Fruit fly (Drosophila melanogaster) whole organism, embryonic: ENCODE results near the gene vir-1.

Experiments used
- Aef1 ChIP-seq: fragments of 200-800 bp; sonication (Bioruptor generic); IDR thresholded peaks from 3 replicates; pipeline ENCODE4 v1.3.6; 2022; ENCODE audit warnings: missing biosample characterization, missing genetic modification characterization
- CG10462 ChIP-seq: fragments of 200-800 bp; sonication (Bioruptor generic); optimal IDR thresholded peaks from 2 replicates; lab custom pipeline; 2016; ENCODE audit warnings: missing biosample characterization, missing genetic modification characterization
- CG11398 ChIP-seq: fragments of 200-800 bp; sonication (Bioruptor generic); optimal IDR thresholded peaks from 2 replicates; lab custom pipeline; 2016; ENCODE audit warnings: missing biosample characterization, missing genetic modification characterization
- CG12391 ChIP-seq: fragments of 200-800 bp; sonication (Bioruptor generic); optimal IDR thresholded peaks from 3 replicates; lab custom pipeline; 2018; ENCODE audit warnings: missing biosample characterization, mild to moderate bottlenecking, missing genetic modification characterization, moderate library complexity
- CG12659 ChIP-seq: fragments of 200-800 bp; sonication (Bioruptor generic); optimal IDR thresholded peaks from 3 replicates; lab custom pipeline; 2017; ENCODE audit warnings: mild to moderate bottlenecking, missing biosample characterization, missing genetic modification reagents, missing genetic modification characterization
- CG13424 ChIP-seq: fragments of 200-800 bp; sonication (Bioruptor generic); optimal IDR thresholded peaks from 2 replicates; lab custom pipeline; 2019; ENCODE audit warnings: missing biosample characterization, mild to moderate bottlenecking, missing genetic modification characterization, moderate library complexity
- CG13624 ChIP-seq: fragments of 200-800 bp; sonication (Bioruptor generic); optimal IDR thresholded peaks from 2 replicates; lab custom pipeline; 2016; ENCODE audit warnings: missing biosample characterization, missing genetic modification characterization
- CG14050 ChIP-seq: fragments of 200-800 bp; sonication (Bioruptor generic); IDR thresholded peaks from 3 replicates; pipeline ENCODE4 v1.3.6; 2022; ENCODE audit warnings: missing biosample characterization, missing genetic modification characterization
- CG14441 ChIP-seq: fragments of 200-800 bp; sonication (Bioruptor generic); IDR thresholded peaks from 2 replicates; pipeline ENCODE4 v1.3.6; 2022; ENCODE audit warnings: missing biosample characterization, missing genetic modification characterization
- CG15696 ChIP-seq: fragments of 200-800 bp; sonication (Bioruptor generic); optimal IDR thresholded peaks from 2 replicates; lab custom pipeline; 2019; ENCODE audit warnings: missing biosample characterization, mild to moderate bottlenecking, missing genetic modification characterization, moderate library complexity
- CG1603 ChIP-seq: fragments of 200-800 bp; sonication (Bioruptor generic); optimal IDR thresholded peaks from 2 replicates; lab custom pipeline; 2019; ENCODE audit warnings: missing biosample characterization, mild to moderate bottlenecking, missing genetic modification characterization, moderate library complexity
- CG16863 ChIP-seq: fragments of 200-800 bp; sonication (Bioruptor generic); optimal IDR thresholded peaks from 3 replicates; lab custom pipeline; 2016; ENCODE audit warnings: missing biosample characterization, missing genetic modification characterization
- CG2202 ChIP-seq: fragments of 200-800 bp; sonication (Bioruptor generic); optimal IDR thresholded peaks from 2 replicates; lab custom pipeline; 2018; ENCODE audit warnings: missing biosample characterization, mild to moderate bottlenecking, missing genetic modification characterization
- CG2678 ChIP-seq: fragments of 200-800 bp; sonication (Bioruptor generic); optimal IDR thresholded peaks from 3 replicates; lab custom pipeline; 2019; ENCODE audit warnings: missing biosample characterization, mild to moderate bottlenecking, missing genetic modification characterization, moderate library complexity
- CG31441 ChIP-seq: fragments of 200-800 bp; sonication (Bioruptor generic); IDR thresholded peaks from 2 replicates; pipeline ENCODE4 v1.3.6; 2022; ENCODE audit warnings: missing biosample characterization, missing genetic modification characterization
- CG3847 ChIP-seq: fragments of 200-800 bp; sonication (Bioruptor generic); IDR thresholded peaks from 2 replicates; pipeline ENCODE4 v1.3.6; 2022; ENCODE audit warnings: missing biosample characterization, missing genetic modification characterization
- CG42726 ChIP-seq: fragments of 200-800 bp; sonication (Bioruptor generic); IDR thresholded peaks from 2 replicates; pipeline ENCODE4 v1.3.6; 2022; ENCODE audit warnings: missing biosample characterization, missing genetic modification characterization; ENCODE audit not compliant: partially characterized antibody
- CG7839 ChIP-seq: fragments of 200-800 bp; sonication (Bioruptor generic); optimal IDR thresholded peaks from 3 replicates; lab custom pipeline; 2018; ENCODE audit warnings: missing biosample characterization, mild to moderate bottlenecking, missing genetic modification characterization, moderate library complexity
- CG7987 ChIP-seq: fragments of 200-800 bp; sonication (Bioruptor generic); optimal IDR thresholded peaks from 2 replicates; lab custom pipeline; 2018; ENCODE audit warnings: missing biosample characterization, mild to moderate bottlenecking, missing genetic modification characterization, moderate library complexity
- CG8281 ChIP-seq: fragments of 200-800 bp; sonication (Bioruptor generic); optimal IDR thresholded peaks from 2 replicates; lab custom pipeline; 2018; ENCODE audit warnings: missing biosample characterization, mild to moderate bottlenecking, missing genetic modification characterization, moderate library complexity
- CG9215 ChIP-seq: fragments of 200-800 bp; sonication (Bioruptor generic); IDR thresholded peaks from 2 replicates; pipeline ENCODE4 v1.3.6; 2022; ENCODE audit warnings: missing biosample characterization, missing genetic modification characterization
- CG9727 ChIP-seq: fragments of 200-800 bp; sonication (Bioruptor generic); optimal IDR thresholded peaks from 3 replicates; lab custom pipeline; 2017; ENCODE audit warnings: missing biosample characterization, mild to moderate bottlenecking, missing genetic modification characterization
- CHES-1-like ChIP-seq: fragments of 200-800 bp; sonication (Bioruptor generic); optimal IDR thresholded peaks from 2 replicates; lab custom pipeline; 2016; ENCODE audit warnings: missing biosample characterization, missing genetic modification characterization
- CoRest ChIP-seq: fragments of 200-800 bp; sonication (Bioruptor generic); optimal IDR thresholded peaks from 3 replicates; lab custom pipeline; 2018; ENCODE audit warnings: missing biosample characterization, mild to moderate bottlenecking, missing genetic modification characterization, moderate library complexity
- Fer2 ChIP-seq: fragments of 200-800 bp; sonication (Bioruptor generic); optimal IDR thresholded peaks from 2 replicates; lab custom pipeline; 2018; ENCODE audit warnings: missing biosample characterization, mild to moderate bottlenecking, missing genetic modification characterization, moderate library complexity
- Gug ChIP-seq: fragments of 200-800 bp; sonication (Bioruptor generic); IDR thresholded peaks from 4 replicates; pipeline ENCODE4 v1.3.6; 2022; ENCODE audit warnings: missing biosample characterization, missing genetic modification characterization
- H2.0 ChIP-seq: fragments of 200-800 bp; sonication (Bioruptor generic); IDR thresholded peaks from 2 replicates; pipeline ENCODE4 v1.3.6; 2022; ENCODE audit warnings: missing biosample characterization, missing genetic modification characterization
- MESR4 ChIP-seq: fragments of 200-800 bp; sonication (Bioruptor generic); optimal IDR thresholded peaks from 2 replicates; lab custom pipeline; 2018; ENCODE audit warnings: missing biosample characterization, mild to moderate bottlenecking, missing genetic modification characterization, moderate library complexity
- Max ChIP-seq: fragments of 200-800 bp; sonication (Bioruptor generic); optimal IDR thresholded peaks from 2 replicates; lab custom pipeline; 2016; ENCODE audit warnings: missing biosample characterization, mild to moderate bottlenecking, missing genetic modification characterization
- Rfx ChIP-seq: fragments of 200-800 bp; sonication (Bioruptor generic); IDR thresholded peaks from 2 replicates; pipeline ENCODE4 v1.3.6; 2022; ENCODE audit warnings: missing biosample characterization, missing genetic modification characterization
- Sox100B ChIP-seq: fragments of 200-800 bp; sonication (Bioruptor generic); optimal IDR thresholded peaks from 3 replicates; lab custom pipeline; 2018; ENCODE audit warnings: missing biosample characterization, mild to moderate bottlenecking, missing genetic modification characterization
- Sry-δ ChIP-seq: fragments of 200-800 bp; sonication (Bioruptor generic); optimal IDR thresholded peaks from 2 replicates; lab custom pipeline; 2016; ENCODE audit warnings: missing biosample characterization, missing genetic modification characterization
- Xbp1 ChIP-seq: fragments of 200-800 bp; sonication (Bioruptor generic); optimal IDR thresholded peaks from 3 replicates; lab custom pipeline; 2016; ENCODE audit warnings: missing biosample characterization, mild to moderate bottlenecking, missing genetic modification characterization
- cas ChIP-seq: fragments of 200-800 bp; sonication (Bioruptor generic); IDR thresholded peaks from 2 replicates; pipeline ENCODE4 v1.3.6; 2022; ENCODE audit warnings: missing biosample characterization, missing genetic modification characterization
- caup ChIP-seq: fragments of 200-800 bp; sonication (Bioruptor generic); optimal IDR thresholded peaks from 3 replicates; lab custom pipeline; 2017; ENCODE audit warnings: missing biosample characterization, mild to moderate bottlenecking, missing genetic modification characterization, moderate library complexity; ENCODE audit not compliant: severe bottlenecking
- chm ChIP-seq: fragments of 200-800 bp; sonication (Bioruptor generic); IDR thresholded peaks from 2 replicates; pipeline ENCODE4 v1.3.6; 2022; ENCODE audit warnings: missing biosample characterization, missing genetic modification characterization
- dm ChIP-seq: fragments of 200-800 bp; sonication (Bioruptor generic); optimal IDR thresholded peaks from 3 replicates; lab custom pipeline; 2016; ENCODE audit warnings: missing biosample characterization, missing genetic modification characterization
- en ChIP-seq: fragments of 200-800 bp; sonication (Bioruptor generic); optimal IDR thresholded peaks from 2 replicates; lab custom pipeline; 2016; ENCODE audit warnings: missing biosample characterization, missing genetic modification characterization
- fd3F ChIP-seq: fragments of 200-800 bp; sonication (Bioruptor generic); optimal IDR thresholded peaks from 2 replicates; lab custom pipeline; 2018; ENCODE audit warnings: missing biosample characterization, mild to moderate bottlenecking, missing genetic modification characterization, moderate library complexity
- lilli ChIP-seq: fragments of 200-800 bp; sonication (Bioruptor generic); optimal IDR thresholded peaks from 3 replicates; lab custom pipeline; 2016; ENCODE audit warnings: missing biosample characterization, missing genetic modification characterization
- lmd ChIP-seq: fragments of 200-800 bp; sonication (Bioruptor generic); IDR thresholded peaks from 2 replicates; pipeline ENCODE4 v1.3.6; 2022; ENCODE audit warnings: missing biosample characterization, missing genetic modification characterization
- nmo ChIP-seq: fragments of 200-800 bp; sonication (Bioruptor generic); optimal IDR thresholded peaks from 2 replicates; lab custom pipeline; 2018; ENCODE audit warnings: missing biosample characterization, mild to moderate bottlenecking, missing genetic modification characterization, moderate library complexity
- pb ChIP-seq: fragments of 200-800 bp; sonication (Bioruptor generic); optimal IDR thresholded peaks from 3 replicates; lab custom pipeline; 2016; ENCODE audit warnings: missing biosample characterization, missing genetic modification characterization
- prd ChIP-seq, 3 experiments: fragments of >200 bp in 2 of 3; fragments of 200-800 bp in 1 of 3; sonication (Bioruptor generic) in 1 of 3; optimal IDR thresholded peaks in 2 of 3; IDR thresholded peaks in 1 of 3; 2 replicates in 2 of 3; 3 replicates in 1 of 3; pipeline versions ENCODE4 v1.3.6 to Lab custom; 2017 to 2022; ENCODE audit warnings: missing biosample characterization in 1 of 3, missing genetic modification characterization in 1 of 3
- sd ChIP-seq: fragments of 200-800 bp; sonication (Bioruptor generic); optimal IDR thresholded peaks from 3 replicates; lab custom pipeline; 2018; ENCODE audit warnings: missing biosample characterization, mild to moderate bottlenecking, missing genetic modification characterization, moderate library complexity
- sob ChIP-seq: fragments of 200-800 bp; sonication (Bioruptor generic); IDR thresholded peaks from 2 replicates; pipeline ENCODE4 v1.3.6; 2022; ENCODE audit warnings: missing biosample characterization, missing genetic modification characterization
- stc ChIP-seq: fragments of 200-800 bp; sonication (Bioruptor generic); IDR thresholded peaks from 2 replicates; pipeline ENCODE4 v1.3.6; 2022; ENCODE audit warnings: missing biosample characterization, missing genetic modification characterization
- tgo ChIP-seq: fragments of 200-800 bp; sonication (Bioruptor generic); IDR thresholded peaks from 3 replicates; pipeline ENCODE4 v1.3.6; 2022; ENCODE audit warnings: missing biosample characterization, missing genetic modification characterization
- zf30C ChIP-seq: fragments of 200-800 bp; sonication (Bioruptor generic); optimal IDR thresholded peaks from 3 replicates; lab custom pipeline; 2018; ENCODE audit warnings: missing biosample characterization, mild to moderate bottlenecking, missing genetic modification characterization

The vir-1 gene

DNA sequence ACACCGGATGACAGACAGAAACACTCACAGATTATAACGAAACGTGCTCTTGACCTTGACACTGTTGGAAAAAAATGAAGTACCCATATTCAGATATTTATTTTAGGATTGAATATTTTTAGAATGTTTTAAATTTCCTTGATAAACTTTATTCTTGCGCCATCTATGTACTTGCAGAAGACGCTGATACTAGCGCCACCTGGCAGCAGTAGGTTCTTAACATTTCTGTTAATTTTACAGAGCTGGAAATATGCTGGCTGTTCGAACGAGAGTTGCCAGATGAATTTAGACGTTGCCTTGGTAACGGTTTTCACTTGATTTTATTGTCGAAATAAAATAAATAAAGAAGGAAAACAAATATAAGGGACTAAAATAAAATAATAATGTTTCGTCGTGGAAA, 1.3 kb upstream of the vir-1 start, which contains the start of gene Fam92 (continued):
- peak; percentile 49 for TF ChIP-seq CG2678
- peak; percentile 52 for TF ChIP-seq caup (GFP tag; lab: Kevin White, UChicago)
- peak; percentile 38; the same call in 1 of the 2 replicates for TF ChIP-seq sob (GFP tag; lab: Robert Waterston, UW)
- TF ChIP-seq H2.0 (GFP tag; lab: Robert Waterston, UW) = peak; percentile 36; the same call in 1 of the 2 replicates
- TF ChIP-seq tgo (GFP tag; lab: Robert Waterston, UW) = peak; percentile 39; the same call in 2 of the 3 replicates
- peak; percentile 6 for TF ChIP-seq dm (GFP tag; lab: Kevin White, UChicago)
- no peak for TF ChIP-seq stc (GFP tag; lab: Robert Waterston, UW)
- TF ChIP-seq CG2202 (tag; lab: Kevin White, UChicago) = no peak
- peak; percentile 21; the same call in 1 of the 2 replicates for TF ChIP-seq CG3847 (GFP tag; lab: Robert Waterston, UW)
- TF ChIP-seq CoRest = peak; percentile 70
- 0 out of 2 replicates have a peak, but pooled peaks have one; percentile 27 for TF ChIP-seq CG42726 (GFP tag; lab: Robert Waterston, UW)
- TF ChIP-seq CG13424 (tag; lab: Kevin White, UChicago) = peak; percentile 53
- peak; percentile 27 for TF ChIP-seq sd (tag; lab: Kevin White, UChicago)
- TF ChIP-seq lmd (GFP tag; lab: Robert Waterston, UW) = peak; percentile 43; the same call in 1 of the 2 replicates
- TF ChIP-seq CG31441 = peak; percentile 30; the same call in 1 of the 2 replicates
- no peak for TF ChIP-seq CG8281 (tag; lab: Kevin White, UChicago)
- peak; percentile 69 for TF ChIP-seq lilli (GFP tag; lab: Kevin White, UChicago)
- no peak; the same call in 2 of the 3 replicates for TF ChIP-seq CG14050 (GFP tag; lab: Robert Waterston, UW)
- TF ChIP-seq CHES-1-like (GFP tag; lab: Kevin White, UChicago) = no peak
- TF ChIP-seq CG12659 (GFP tag; lab: Kevin White, UChicago) = peak; percentile 62
- peak; percentile 38 for TF ChIP-seq CG13624 (GFP tag; lab: Kevin White, UChicago)
- peak; percentile 66 for TF ChIP-seq CG7839 (tag; lab: Kevin White, UChicago)
- peak; percentile 10 for TF ChIP-seq Sox100B (GFP tag; lab: Kevin White, UChicago)
- peak; percentile 13 for TF ChIP-seq CG10462 (GFP tag; lab: Kevin White, UChicago)
- peak; percentile 63 for TF ChIP-seq CG14441 (GFP tag; lab: Robert Waterston, UW)
- no peak for TF ChIP-seq CG11398
- TF ChIP-seq Xbp1 (GFP tag; lab: Kevin White, UChicago) = peak; percentile 73
- TF ChIP-seq en (GFP tag; lab: Kevin White, UChicago) = peak; percentile 39
- no peak for TF ChIP-seq cas (GFP tag; lab: Robert Waterston, UW)
- TF ChIP-seq CG16863 (GFP tag; lab: Kevin White, UChicago) = peak; percentile 16
- peak; percentile 11 for TF ChIP-seq CG9727
- TF ChIP-seq nmo = peak; percentile 33
- TF ChIP-seq Sry-δ (GFP tag; lab: Kevin White, UChicago) = peak; percentile 9
- no peak for TF ChIP-seq prd (optimal IDR thresholded peaks at IDR 0.05; lab: Kevin White, UChicago)
- no peak; the same call in 2 of the 3 replicates for TF ChIP-seq prd (GFP tag; IDR thresholded peaks at IDR 0.05; lab: Robert Waterston, UW)
- TF ChIP-seq Max (GFP tag; lab: Kevin White, UChicago) = peak; percentile 22
- peak; percentile 91 for TF ChIP-seq Rfx
- peak; percentile 64 for TF ChIP-seq CG15696 (tag; lab: Kevin White, UChicago)
- TF ChIP-seq CG12391 = peak; percentile 42
- peak; percentile 70 for TF ChIP-seq CG1603 (tag; lab: Kevin White, UChicago)
- TF ChIP-seq Gug = 0 out of 4 replicates have a peak, but pooled peaks have one; percentile 18
- peak; percentile 48; the same call in 1 of the 3 replicates for TF ChIP-seq Aef1
- TF ChIP-seq CG9215 (GFP tag; lab: Robert Waterston, UW) = no peak
- TF ChIP-seq MESR4 = no peak
- peak; percentile 27 for TF ChIP-seq fd3F (GFP tag; lab: Kevin White, UChicago)
- TF ChIP-seq CG7987 = peak; percentile 70
- peak; percentile 12 for TF ChIP-seq Fer2
- TF ChIP-seq pb (GFP tag; lab: Kevin White, UChicago) = no peak
- peak; percentile 29; the same call in 1 of the 2 replicates for TF ChIP-seq chm (GFP tag; lab: Robert Waterston, UW)
- TF ChIP-seq zf30C (GFP tag; lab: Kevin White, UChicago) = no peak
